Worm (Caenorhabditis elegans): ENCODE results near the gene tbh-1.

tbh-1 gene

DNA sequence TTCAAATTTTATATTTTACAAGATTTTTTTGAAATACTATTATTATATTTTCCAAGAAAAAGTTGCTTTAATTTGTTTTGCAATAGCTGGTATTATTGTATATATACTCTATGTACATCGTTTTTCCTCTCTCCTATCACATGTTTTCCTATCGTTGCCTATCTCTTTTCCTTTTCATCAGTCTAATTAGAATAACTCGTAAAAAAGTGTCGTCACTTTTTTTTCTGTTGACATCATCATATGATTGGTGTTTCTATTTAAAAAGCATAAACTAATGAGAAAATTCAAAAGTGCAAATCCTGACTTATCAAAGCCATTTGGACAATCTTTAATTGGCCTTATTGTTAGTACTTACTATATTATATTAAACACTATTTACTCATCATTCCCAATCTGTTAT is 31.3 kb upstream of the tbh-1 start:
- TF ChIP-seq xbp-1 (tag; optimal IDR thresholded peaks at IDR 0.05) = peak; percentile 19
- TF ChIP-seq blmp-1 (tag; optimal IDR thresholded peaks at IDR 0.05) = peak; percentile 8
- no peak for TF ChIP-seq C16A3.4 (tag; optimal IDR thresholded peaks at IDR 0.05)
- no peak for TF ChIP-seq lir-3 (tag; optimal IDR thresholded peaks at IDR 0.05; ENCODE audit: poor library complexity)
- TF ChIP-seq C34B4.2 (tag; optimal IDR thresholded peaks at IDR 0.05) = no peak
- no peak for TF ChIP-seq ceh-88 (GFP tag; IDR thresholded peaks at IDR 0.05)
- TF ChIP-seq ztf-4 (tag; optimal IDR thresholded peaks at IDR 0.05) = no peak
- no peak for TF ChIP-seq ztf-11 (tag; optimal IDR thresholded peaks at IDR 0.05)
- TF ChIP-seq dsc-1 (tag; optimal IDR thresholded peaks at IDR 0.05) = peak; percentile 92
- TF ChIP-seq nhr-11 (tag; optimal IDR thresholded peaks at IDR 0.05) = peak; percentile 7
- TF ChIP-seq snpc-4 (tag; optimal IDR thresholded peaks at IDR 0.05) = no peak
- no peak for TF ChIP-seq ceh-90 (tag; optimal IDR thresholded peaks at IDR 0.05)
- peak; percentile 7 for TF ChIP-seq unc-86 (tag; optimal IDR thresholded peaks at IDR 0.05)
- TF ChIP-seq irx-1 (tag; optimal IDR thresholded peaks at IDR 0.05) = no peak
- peak; percentile 40 for TF ChIP-seq fos-1 (tag; optimal IDR thresholded peaks at IDR 0.05)
- no peak for TF ChIP-seq grh-1 (GFP tag; IDR thresholded peaks at IDR 0.05)
- TF ChIP-seq nhr-47 (tag; optimal IDR thresholded peaks at IDR 0.05) = peak; percentile 58
- TF ChIP-seq ceh-8 (GFP tag; optimal IDR thresholded peaks at IDR 0.05) = peak; percentile 87
- no peak for TF ChIP-seq unc-130 (tag; optimal IDR thresholded peaks at IDR 0.05)
- peak; percentile 62 for TF ChIP-seq nhr-20 (tag; optimal IDR thresholded peaks at IDR 0.05)
- peak; percentile 31 for TF ChIP-seq swsn-7 (tag; optimal IDR thresholded peaks at IDR 0.05)
- TF ChIP-seq nhr-76 (tag; optimal IDR thresholded peaks at IDR 0.05) = no peak
- peak; percentile 71 for TF ChIP-seq egl-13 (tag; optimal IDR thresholded peaks at IDR 0.05)
- TF ChIP-seq vab-15 (tag; optimal IDR thresholded peaks at IDR 0.05) = no peak
- TF ChIP-seq fkh-8 (tag; optimal IDR thresholded peaks at IDR 0.05) = peak; percentile 82
- TF ChIP-seq mep-1 (tag; optimal IDR thresholded peaks at IDR 0.05) = no peak
- TF ChIP-seq unc-30 (tag; optimal IDR thresholded peaks at IDR 0.05) = no peak
- no peak for TF ChIP-seq mdl-1 (tag; optimal IDR thresholded peaks at IDR 0.05)
- TF ChIP-seq lin-14 (GFP tag; optimal IDR thresholded peaks at IDR 0.05) = peak; percentile 80
- peak; percentile 39 to 50 for TF ChIP-seq lsy-2 (tag; optimal IDR thresholded peaks at IDR 0.05)
- TF ChIP-seq pax-3 (tag; optimal IDR thresholded peaks at IDR 0.05) = peak; percentile 42
- no peak for TF ChIP-seq efl-1 (optimal IDR thresholded peaks at IDR 0.05)
- no peak for TF ChIP-seq efl-1 (GFP tag; optimal IDR thresholded peaks at IDR 0.05 in 1 of 2)
- TF ChIP-seq ceh-63 (GFP tag; optimal IDR thresholded peaks at IDR 0.05) = no peak
- no peak for TF ChIP-seq nhr-85 (tag)
- TF ChIP-seq lin-35 (GFP tag; optimal IDR thresholded peaks at IDR 0.05) = peak in 1 of 2 experiments; percentile 43
- TF ChIP-seq sptf-1 (tag; optimal IDR thresholded peaks at IDR 0.05) = no peak
- TF ChIP-seq sox-4 (tag; optimal IDR thresholded peaks at IDR 0.05) = peak; percentile 71
- TF ChIP-seq nhr-71 (tag; optimal IDR thresholded peaks at IDR 0.05) = peak; percentile 77
- no peak for TF ChIP-seq nhr-84 (tag; optimal IDR thresholded peaks at IDR 0.05)
- peak; percentile 5 for TF ChIP-seq snu-23 (GFP tag; optimal IDR thresholded peaks at IDR 0.05)

ce11 chrX:15535190-15535636 is 30.5 kb upstream of the tbh-1 start:
- TF ChIP-seq xbp-1 (tag; optimal IDR thresholded peaks at IDR 0.05) = peak; percentile 59
- no peak for TF ChIP-seq pqm-1 (tag; optimal IDR thresholded peaks at IDR 0.05)
- peak; percentile 82 for TF ChIP-seq ztf-4 (tag; optimal IDR thresholded peaks at IDR 0.05)
- TF ChIP-seq C34B4.2 (tag; optimal IDR thresholded peaks at IDR 0.05) = no peak
- peak; percentile 10 for TF ChIP-seq zip-4 (GFP tag; optimal IDR thresholded peaks at IDR 0.05)
- peak; percentile 66 for TF ChIP-seq ceh-63 (GFP tag; optimal IDR thresholded peaks at IDR 0.05)
- no peak for TF ChIP-seq aha-1 (tag; optimal IDR thresholded peaks at IDR 0.05)
- peak; percentile 54 for TF ChIP-seq isw-1 (GFP tag; IDR thresholded peaks at IDR 0.05)
- peak; percentile 71 for TF ChIP-seq swsn-7 (tag; optimal IDR thresholded peaks at IDR 0.05)
- peak; percentile 41 to 43 for TF ChIP-seq efl-1 (optimal IDR thresholded peaks at IDR 0.05)
- no peak for TF ChIP-seq efl-1 (GFP tag; optimal IDR thresholded peaks at IDR 0.05 in 1 of 2)
- peak; percentile 4 for TF ChIP-seq lir-3 (tag; optimal IDR thresholded peaks at IDR 0.05; ENCODE audit: poor library complexity)
- TF ChIP-seq lin-13 (GFP tag; optimal IDR thresholded peaks at IDR 0.05) = peak; percentile 58
- peak; percentile 89 for TF ChIP-seq pag-3 (tag; optimal IDR thresholded peaks at IDR 0.05; ENCODE audit: borderline replicate concordance, insufficient read depth)
- TF ChIP-seq nhr-76 (tag; optimal IDR thresholded peaks at IDR 0.05) = no peak
- peak; percentile 71 for TF ChIP-seq snu-23 (GFP tag; optimal IDR thresholded peaks at IDR 0.05)
- TF ChIP-seq zag-1 (tag; optimal IDR thresholded peaks at IDR 0.05) = peak; percentile 39
- no peak for TF ChIP-seq alr-1 (tag; optimal IDR thresholded peaks at IDR 0.05; ENCODE audit: borderline replicate concordance)
- TF ChIP-seq lin-39 (tag; optimal IDR thresholded peaks at IDR 0.05) = peak; percentile 18
- no peak for TF ChIP-seq skn-1 (tag; optimal IDR thresholded peaks at IDR 0.05)
- TF ChIP-seq fkh-8 (tag; optimal IDR thresholded peaks at IDR 0.05) = peak; percentile 79
- TF ChIP-seq lsy-2 (tag; optimal IDR thresholded peaks at IDR 0.05) = peak; percentile 53 to 58
- peak; percentile 49; the same call in 1 of the 2 replicates for TF ChIP-seq ceh-88 (GFP tag; IDR thresholded peaks at IDR 0.05)
- TF ChIP-seq mep-1 (tag; optimal IDR thresholded peaks at IDR 0.05) = peak; percentile 2
- TF ChIP-seq pax-3 (tag; optimal IDR thresholded peaks at IDR 0.05) = peak; percentile 69
- TF ChIP-seq tlp-1 (tag; optimal IDR thresholded peaks at IDR 0.05) = no peak

Measured in whole organism, L1 larva.